Fruit fly (Drosophila melanogaster) whole organism, embryonic: ENCODE measurements around the gene CG32801.

Experiments used
- BtbVII ChIP-seq: fragments of 200-800 bp; sonication (Bioruptor generic); optimal IDR thresholded peaks from 3 replicates; lab custom pipeline; 2017; ENCODE audit warnings: missing biosample characterization, mild to moderate bottlenecking, missing genetic modification characterization
- CG10366 ChIP-seq: fragments of 200-800 bp; sonication (Bioruptor generic); IDR thresholded peaks from 2 replicates; pipeline ENCODE4 v1.3.6; 2022; ENCODE audit warnings: missing biosample characterization, missing genetic modification characterization
- CG12391 ChIP-seq: fragments of 200-800 bp; sonication (Bioruptor generic); optimal IDR thresholded peaks from 3 replicates; lab custom pipeline; 2018; ENCODE audit warnings: missing biosample characterization, mild to moderate bottlenecking, missing genetic modification characterization, moderate library complexity
- CG15696 ChIP-seq: fragments of 200-800 bp; sonication (Bioruptor generic); optimal IDR thresholded peaks from 2 replicates; lab custom pipeline; 2019; ENCODE audit warnings: missing biosample characterization, mild to moderate bottlenecking, missing genetic modification characterization, moderate library complexity
- CG17361 ChIP-seq: fragments of 200-800 bp; sonication (Bioruptor generic); IDR thresholded peaks from 3 replicates; pipeline ENCODE4 v1.3.6; 2022; ENCODE audit warnings: missing biosample characterization, missing genetic modification characterization
- CG18262 ChIP-seq: fragments of 200-800 bp; optimal IDR thresholded peaks from 3 replicates; lab custom pipeline; 2019; ENCODE audit warnings: missing biosample characterization, mild to moderate bottlenecking, missing genetic modification characterization, moderate library complexity
- CG18619 ChIP-seq: fragments of 200-800 bp; sonication (Bioruptor generic); optimal IDR thresholded peaks from 3 replicates; lab custom pipeline; 2017; ENCODE audit warnings: missing biosample characterization, mild to moderate bottlenecking, missing genetic modification characterization
- CG2199 ChIP-seq: fragments of 200-800 bp; sonication (Bioruptor generic); IDR thresholded peaks from 3 replicates; pipeline ENCODE4 v1.3.6; 2022; ENCODE audit warnings: missing biosample characterization, missing genetic modification characterization
- CG30020 ChIP-seq: fragments of 200-800 bp; optimal IDR thresholded peaks from 2 replicates; lab custom pipeline; 2019; ENCODE audit warnings: missing biosample characterization, mild to moderate bottlenecking, missing genetic modification characterization, moderate library complexity
- CG32767 ChIP-seq: fragments of 200-800 bp; sonication (Bioruptor generic); IDR thresholded peaks from 2 replicates; pipeline ENCODE4 v1.3.6; 2022; ENCODE audit warnings: missing biosample characterization, missing genetic modification characterization
- CG4404 ChIP-seq: fragments of 200-800 bp; sonication (Bioruptor generic); IDR thresholded peaks from 2 replicates; pipeline ENCODE4 v1.3.6; 2022; ENCODE audit warnings: missing biosample characterization, missing genetic modification characterization
- CG5953 ChIP-seq: fragments of 200-800 bp; sonication (Bioruptor generic); IDR thresholded peaks from 2 replicates; pipeline ENCODE4 v1.3.6; 2022; ENCODE audit warnings: missing biosample characterization, missing genetic modification characterization
- CG6683 ChIP-seq: fragments of 200-800 bp; sonication (Bioruptor generic); optimal IDR thresholded peaks from 2 replicates; lab custom pipeline; 2017; ENCODE audit warnings: missing biosample characterization, mild to moderate bottlenecking, missing genetic modification characterization, missing genetic modification reagents
- CG7372 ChIP-seq: fragments of 200-800 bp; sonication (Bioruptor generic); IDR thresholded peaks from 2 replicates; pipeline ENCODE4 v1.3.6; 2022; ENCODE audit warnings: missing biosample characterization, missing genetic modification characterization
- CG8359 ChIP-seq: fragments of 200-800 bp; sonication (Bioruptor generic); optimal IDR thresholded peaks from 2 replicates; lab custom pipeline; 2017; ENCODE audit warnings: missing biosample characterization, mild to moderate bottlenecking, missing genetic modification characterization, borderline replicate concordance
- Dad ChIP-seq: fragments of 200-800 bp; sonication (Bioruptor generic); optimal IDR thresholded peaks from 3 replicates; lab custom pipeline; 2016; ENCODE audit warnings: missing biosample characterization, missing genetic modification characterization
- Dip3 ChIP-seq: fragments of 200-800 bp; sonication (Bioruptor generic); optimal IDR thresholded peaks from 3 replicates; lab custom pipeline; 2016; ENCODE audit warnings: missing biosample characterization, missing genetic modification characterization
- E2f1 ChIP-seq: fragments of 200-800 bp; sonication (Bioruptor generic); IDR thresholded peaks from 2 replicates; pipeline ENCODE4 v1.3.6; 2022; ENCODE audit warnings: missing biosample characterization, missing genetic modification characterization
- Elba2 ChIP-seq: fragments of 200-800 bp; sonication (Bioruptor generic); optimal IDR thresholded peaks from 3 replicates; lab custom pipeline; 2016; ENCODE audit warnings: missing biosample characterization, missing genetic modification characterization
- Ets97D ChIP-seq: fragments of 200-800 bp; sonication (Bioruptor generic); optimal IDR thresholded peaks from 3 replicates; lab custom pipeline; 2016; ENCODE audit warnings: missing biosample characterization, missing genetic modification characterization
- Hmr ChIP-seq: fragments of 200-800 bp; sonication (Bioruptor generic); optimal IDR thresholded peaks from 3 replicates; lab custom pipeline; 2017; ENCODE audit warnings: mild to moderate bottlenecking, missing biosample characterization, missing genetic modification reagents, missing genetic modification characterization
- Lpt ChIP-seq: fragments of >200 bp; optimal IDR thresholded peaks from 2 replicates; lab custom pipeline; 2018; ENCODE audit warnings: missing biosample characterization, missing genetic modification characterization
- Mrtf ChIP-seq: fragments of 200-800 bp; sonication (Bioruptor generic); IDR thresholded peaks from 3 replicates; pipeline ENCODE4 v1.3.6; 2022; ENCODE audit warnings: missing biosample characterization, missing genetic modification characterization
- NC2α ChIP-seq: fragments of 200-800 bp; sonication (Bioruptor generic); optimal IDR thresholded peaks from 2 replicates; lab custom pipeline; 2016; ENCODE audit warnings: missing biosample characterization, missing genetic modification characterization
- Nf-YC ChIP-seq: fragments of 200-800 bp; optimal IDR thresholded peaks from 3 replicates; lab custom pipeline; 2019; ENCODE audit warnings: missing biosample characterization, mild to moderate bottlenecking, missing genetic modification characterization, moderate library complexity
- Ptx1 ChIP-seq: fragments of 200-800 bp; sonication (Bioruptor generic); IDR thresholded peaks from 2 replicates; pipeline ENCODE4 v1.3.6; 2022; ENCODE audit warnings: missing biosample characterization, missing genetic modification characterization
- Taf1 ChIP-seq: fragments of 200-800 bp; sonication (Bioruptor generic); IDR thresholded peaks from 2 replicates; pipeline ENCODE4 v1.3.6; 2022; ENCODE audit warnings: missing biosample characterization, missing genetic modification characterization
- YL-1 ChIP-seq: fragments of 200-800 bp; sonication (Bioruptor generic); optimal IDR thresholded peaks from 3 replicates; lab custom pipeline; 2017; ENCODE audit warnings: missing biosample characterization, mild to moderate bottlenecking, missing genetic modification characterization
- al ChIP-seq: fragments of 200-800 bp; sonication (Bioruptor generic); IDR thresholded peaks from 2 replicates; pipeline ENCODE4 v1.3.6; 2022; ENCODE audit warnings: missing biosample characterization, missing genetic modification characterization
- caup ChIP-seq: fragments of 200-800 bp; sonication (Bioruptor generic); optimal IDR thresholded peaks from 3 replicates; lab custom pipeline; 2017; ENCODE audit warnings: missing biosample characterization, mild to moderate bottlenecking, missing genetic modification characterization, moderate library complexity; ENCODE audit not compliant: severe bottlenecking
- cg ChIP-seq: fragments of 200-800 bp; sonication (Bioruptor generic); optimal IDR thresholded peaks from 3 replicates; lab custom pipeline; 2019; ENCODE audit warnings: missing biosample characterization, mild to moderate bottlenecking, missing genetic modification characterization, moderate library complexity
- chif ChIP-seq, 2 experiments: fragments of 200-800 bp; sonication (Bioruptor generic); optimal IDR thresholded peaks; 3 replicates each; lab custom pipeline; 2016; ENCODE audit warnings: missing biosample characterization in 2 of 2, missing genetic modification characterization in 2 of 2
- dmrt99B ChIP-seq: fragments of 200-800 bp; sonication (Bioruptor generic); optimal IDR thresholded peaks from 2 replicates; lab custom pipeline; 2018; ENCODE audit warnings: missing biosample characterization, mild to moderate bottlenecking, missing genetic modification characterization, moderate library complexity
- fu2 ChIP-seq: fragments of 200-800 bp; sonication (Bioruptor generic); optimal IDR thresholded peaks from 2 replicates; lab custom pipeline; 2016; ENCODE audit warnings: missing biosample characterization, missing genetic modification characterization
- gcm2 ChIP-seq: fragments of 200-800 bp; sonication (Bioruptor generic); optimal IDR thresholded peaks from 2 replicates; lab custom pipeline; 2016; ENCODE audit warnings: missing biosample characterization, missing genetic modification characterization
- grau ChIP-seq: fragments of 200-800 bp; optimal IDR thresholded peaks from 3 replicates; lab custom pipeline; 2019; ENCODE audit warnings: missing biosample characterization, mild to moderate bottlenecking, missing genetic modification characterization, moderate library complexity
- lola ChIP-seq, 3 experiments: fragments of >200 bp in 2 of 3; fragments of 200-800 bp in 1 of 3; sonication (Bioruptor generic) in 1 of 3; optimal IDR thresholded peaks; 2 replicates each; lab custom pipeline; 2017 to 2019; ENCODE audit warnings: missing biosample characterization in 3 of 3, missing genetic modification characterization in 3 of 3, mild to moderate bottlenecking in 1 of 3, moderate library complexity in 1 of 3
- mld ChIP-seq: fragments of 200-800 bp; sonication (Bioruptor generic); IDR thresholded peaks from 3 replicates; pipeline ENCODE4 v1.3.6; 2022; ENCODE audit warnings: missing biosample characterization, missing genetic modification characterization; ENCODE audit not compliant: partially characterized antibody
- odd ChIP-seq: fragments of 200-800 bp; sonication (Bioruptor generic); optimal IDR thresholded peaks from 2 replicates; lab custom pipeline; 2017; ENCODE audit warnings: missing biosample characterization, mild to moderate bottlenecking, missing genetic modification characterization
- onecut ChIP-seq: fragments of 200-800 bp; sonication (Bioruptor generic); IDR thresholded peaks from 2 replicates; pipeline ENCODE4 v1.3.6; 2022; ENCODE audit warnings: missing biosample characterization, missing genetic modification characterization
- pho ChIP-seq: fragments of 200-800 bp; sonication (Bioruptor generic); optimal IDR thresholded peaks from 2 replicates; lab custom pipeline; 2016; ENCODE audit warnings: missing biosample characterization, missing genetic modification characterization
- phol ChIP-seq: fragments of 200-800 bp; sonication (Bioruptor generic); optimal IDR thresholded peaks from 3 replicates; lab custom pipeline; 2018; ENCODE audit warnings: missing biosample characterization, mild to moderate bottlenecking, missing genetic modification characterization, moderate library complexity
- pzg ChIP-seq: fragments of 200-800 bp; sonication (Bioruptor generic); optimal IDR thresholded peaks from 3 replicates; lab custom pipeline; 2018; ENCODE audit warnings: missing biosample characterization, mild to moderate bottlenecking, missing genetic modification characterization, moderate library complexity
- salm ChIP-seq: fragments of 200-800 bp; sonication (Bioruptor generic); optimal IDR thresholded peaks from 2 replicates; lab custom pipeline; 2018; ENCODE audit warnings: missing biosample characterization, mild to moderate bottlenecking, missing genetic modification characterization
- sd ChIP-seq: fragments of 200-800 bp; sonication (Bioruptor generic); optimal IDR thresholded peaks from 3 replicates; lab custom pipeline; 2018; ENCODE audit warnings: missing biosample characterization, mild to moderate bottlenecking, missing genetic modification characterization, moderate library complexity
- shn ChIP-seq: fragments of 200-800 bp; sonication (Bioruptor generic); optimal IDR thresholded peaks from 3 replicates; lab custom pipeline; 2016; ENCODE audit warnings: missing biosample characterization, missing genetic modification characterization
- trem ChIP-seq: fragments of 200-800 bp; optimal IDR thresholded peaks from 3 replicates; lab custom pipeline; 2019; ENCODE audit warnings: missing biosample characterization, mild to moderate bottlenecking, missing genetic modification characterization, moderate library complexity
- unc-4 ChIP-seq: fragments of 200-800 bp; sonication (Bioruptor generic); IDR thresholded peaks from 2 replicates; pipeline ENCODE4 v1.3.6; 2022; ENCODE audit warnings: missing biosample characterization, missing genetic modification characterization; ENCODE audit not compliant: partially characterized antibody

Gene CG32801

dm6 chrX:1944245-1945114 lies 41.5 kb upstream of the CG32801 start (continued):
- TF ChIP-seq pzg (GFP tag; lab: Kevin White, UChicago), result no peak
- TF ChIP-seq CG30020, result no peak
- peak; percentile 42 for TF ChIP-seq fu2 (GFP tag; lab: Kevin White, UChicago)
- 0 out of 2 replicates have a peak, but pooled peaks have one; percentile 38 for TF ChIP-seq CG5953 (GFP tag; lab: Robert Waterston, UW)
- TF ChIP-seq Lpt (GFP tag; lab: Kevin White, UChicago), result no peak
- no peak for TF ChIP-seq Ets97D (GFP tag; lab: Kevin White, UChicago)
- TF ChIP-seq phol (tag; lab: Kevin White, UChicago), result peak; percentile 43
- no peak for TF ChIP-seq CG8359 (GFP tag; lab: Kevin White, UChicago)
- TF ChIP-seq trem, result no peak
- no peak for TF ChIP-seq CG18262 (tag; lab: Kevin White, UChicago)
- TF ChIP-seq Elba2 (GFP tag; lab: Kevin White, UChicago), result no peak
- 0 out of 2 replicates have a peak, but pooled peaks have one; percentile 21 for TF ChIP-seq Taf1 (GFP tag; lab: Robert Waterston, UW)
- TF ChIP-seq CG17361 (GFP tag; lab: Robert Waterston, UW), result no peak; the same call in 2 of the 3 replicates
- peak; percentile 37; the same call in 1 of the 3 replicates for TF ChIP-seq Mrtf
- no peak for TF ChIP-seq cg
- TF ChIP-seq caup (GFP tag; lab: Kevin White, UChicago), result no peak
- TF ChIP-seq BtbVII (GFP tag; lab: Kevin White, UChicago), result no peak
- TF ChIP-seq CG32767 (GFP tag; lab: Robert Waterston, UW), result 0 out of 2 replicates have a peak, but pooled peaks have one; percentile 8
- peak; percentile 60 for TF ChIP-seq dmrt99B
- TF ChIP-seq YL-1 (GFP tag; lab: Kevin White, UChicago), result no peak
- TF ChIP-seq Hmr (GFP tag; lab: Kevin White, UChicago), result peak; percentile 18
- peak; percentile 33; the same call in 1 of the 2 replicates for TF ChIP-seq Ptx1
- no peak for TF ChIP-seq onecut (GFP tag; lab: Robert Waterston, UW)
- TF ChIP-seq E2f1, result peak; percentile 14; the same call in 1 of the 2 replicates
- no peak for TF ChIP-seq CG2199 (GFP tag; lab: Robert Waterston, UW)
- peak; percentile 50; the same call in 1 of the 2 replicates for TF ChIP-seq CG10366 (GFP tag; lab: Robert Waterston, UW)
- TF ChIP-seq Dad, result peak; percentile 20
- peak; percentile 5 to 14 for TF ChIP-seq chif (GFP tag; optimal IDR thresholded peaks at IDR 0.05; lab: Kevin White, UChicago)
- no peak for TF ChIP-seq CG18619
- no peak for TF ChIP-seq unc-4 (GFP tag; lab: Robert Waterston, UW)
- TF ChIP-seq salm, result peak; percentile 6
- TF ChIP-seq gcm2 (GFP tag; lab: Kevin White, UChicago), result no peak
- peak; percentile 14 for TF ChIP-seq pho (GFP tag; lab: Kevin White, UChicago)
- no peak for TF ChIP-seq CG15696 (tag; lab: Kevin White, UChicago)
- TF ChIP-seq CG7372, result no peak
- peak; percentile 39; the same call in 1 of the 2 replicates for TF ChIP-seq CG4404 (GFP tag; lab: Robert Waterston, UW)
- no peak for TF ChIP-seq mld (GFP tag; lab: Robert Waterston, UW)
- no peak for TF ChIP-seq odd (GFP tag; lab: Kevin White, UChicago)
- no peak for TF ChIP-seq Nf-YC (tag; lab: Kevin White, UChicago)
- peak in 1 of 3 experiments; percentile 7 for TF ChIP-seq lola (GFP tag; optimal IDR thresholded peaks at IDR 0.05; lab: Kevin White, UChicago)
- TF ChIP-seq NC2α (GFP tag; lab: Kevin White, UChicago), result no peak
- TF ChIP-seq al (GFP tag; lab: Robert Waterston, UW), result no peak
- TF ChIP-seq Dip3, result peak; percentile 53
- TF ChIP-seq CG12391 (tag; lab: Kevin White, UChicago), result peak; percentile 16
- peak; percentile 22 for TF ChIP-seq sd (tag; lab: Kevin White, UChicago)
- TF ChIP-seq CG6683 (GFP tag; lab: Kevin White, UChicago), result no peak
- TF ChIP-seq shn (GFP tag; lab: Kevin White, UChicago), result peak; percentile 31
- peak; percentile 52 for TF ChIP-seq grau
